Fruit fly (Drosophila melanogaster) whole organism, embryonic: ENCODE measurements around the gene SmD1.

ENCODE experiments used
- CG32767 ChIP-seq: fragments of 200-800 bp; sonication (Bioruptor generic); IDR thresholded peaks from 2 replicates; pipeline ENCODE4 v1.3.6; 2022; ENCODE audit warnings: missing biosample characterization, missing genetic modification characterization
- CG6689 ChIP-seq: fragments of 200-800 bp; sonication (Bioruptor generic); IDR thresholded peaks from 2 replicates; pipeline ENCODE4 v1.3.6; 2022; ENCODE audit warnings: missing biosample characterization, missing genetic modification characterization
- gro ChIP-seq: fragments of 200-800 bp; sonication (Bioruptor generic); optimal IDR thresholded peaks from 2 replicates; lab custom pipeline; 2016; ENCODE audit warnings: missing biosample characterization, missing genetic modification characterization
- sim ChIP-seq: fragments of 200-800 bp; sonication (Bioruptor generic); IDR thresholded peaks from 2 replicates; pipeline ENCODE4 v1.3.6; 2022; ENCODE audit warnings: missing biosample characterization, missing genetic modification characterization
- slbo ChIP-seq: fragments of 200-800 bp; sonication (Bioruptor generic); IDR thresholded peaks from 2 replicates; pipeline ENCODE4 v1.3.6; 2022; ENCODE audit warnings: missing biosample characterization, missing genetic modification characterization
- stc ChIP-seq: fragments of 200-800 bp; sonication (Bioruptor generic); IDR thresholded peaks from 2 replicates; pipeline ENCODE4 v1.3.6; 2022; ENCODE audit warnings: missing biosample characterization, missing genetic modification characterization

DNA sequence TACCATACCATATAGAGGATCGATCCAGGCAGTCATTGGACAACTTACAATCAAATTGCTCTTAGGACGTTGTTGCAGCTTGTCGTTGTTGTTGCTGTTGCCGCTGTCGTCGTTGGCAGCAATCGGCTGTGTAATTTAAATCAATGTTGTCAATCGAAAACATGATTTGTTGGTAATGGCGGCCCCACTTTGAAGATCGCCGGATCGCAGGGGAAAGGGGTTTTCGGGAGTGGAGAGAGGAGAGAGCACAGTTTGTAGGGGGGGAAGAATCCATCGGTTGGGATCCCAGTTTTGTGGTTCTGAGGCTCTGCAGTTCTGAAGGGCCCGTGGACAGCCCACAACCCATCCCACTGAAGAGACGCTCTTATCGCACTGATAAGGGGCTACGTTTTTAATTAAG, 38.7 kb downstream of the SmD1 start:
- TF ChIP-seq stc (GFP tag; lab: Robert Waterston, UW) (no peak), slbo (no peak), gro (no peak), CG32767 (GFP tag; lab: Robert Waterston, UW) (no peak), CG6689 (GFP tag; lab: Robert Waterston, UW) (no peak), sim (GFP tag; lab: Robert Waterston, UW) (no peak)
